Fruit fly (Drosophila melanogaster) whole organism, embryonic: ENCODE data around the gene Evi5.

Experiments used
- Asciz ChIP-seq: fragments of 200-800 bp; sonication (Bioruptor generic); optimal IDR thresholded peaks from 2 replicates; lab custom pipeline; 2017; ENCODE audit warnings: missing biosample characterization, mild to moderate bottlenecking, missing genetic modification characterization, missing genetic modification reagents
- Atf3 ChIP-seq: fragments of 200-800 bp; sonication (Bioruptor generic); optimal IDR thresholded peaks from 3 replicates; lab custom pipeline; 2016; ENCODE audit warnings: missing biosample characterization, missing genetic modification characterization
- Awh ChIP-seq: fragments of 200-800 bp; sonication (Bioruptor generic); IDR thresholded peaks from 2 replicates; pipeline ENCODE4, ENCODE4 v1.3.6; 2022; ENCODE audit warnings: missing biosample characterization, missing genetic modification characterization
- C15 ChIP-seq: fragments of 200-800 bp; sonication (Bioruptor generic); IDR thresholded peaks from 3 replicates; pipeline ENCODE4 v1.3.6; 2022; ENCODE audit warnings: missing biosample characterization, missing genetic modification characterization
- CG10267 ChIP-seq: fragments of 200-800 bp; sonication (Bioruptor generic); optimal IDR thresholded peaks from 2 replicates; lab custom pipeline; 2018; ENCODE audit warnings: missing biosample characterization, mild to moderate bottlenecking, missing genetic modification characterization, moderate library complexity
- CG10274 ChIP-seq: fragments of 200-800 bp; sonication (Bioruptor generic); optimal IDR thresholded peaks from 3 replicates; lab custom pipeline; 2017; ENCODE audit warnings: missing biosample characterization, mild to moderate bottlenecking, missing genetic modification characterization
- CG10543 ChIP-seq: fragments of 200-800 bp; sonication (Bioruptor generic); optimal IDR thresholded peaks from 3 replicates; lab custom pipeline; 2017; ENCODE audit warnings: missing biosample characterization, mild to moderate bottlenecking, missing genetic modification characterization, moderate library complexity
- CG10565 ChIP-seq: fragments of 200-800 bp; sonication (Bioruptor generic); optimal IDR thresholded peaks from 3 replicates; lab custom pipeline; 2016; ENCODE audit warnings: missing biosample characterization, mild to moderate bottlenecking, missing genetic modification characterization
- CG11093 ChIP-seq: fragments of 200-800 bp; sonication (Bioruptor generic); IDR thresholded peaks from 3 replicates; pipeline ENCODE4 v1.3.6; 2022; ENCODE audit warnings: missing biosample characterization, missing genetic modification characterization
- CG11247 ChIP-seq: fragments of 200-800 bp; sonication (Bioruptor generic); IDR thresholded peaks from 2 replicates; pipeline ENCODE4 v1.3.6; 2022; ENCODE audit warnings: missing biosample characterization, missing genetic modification characterization
- CG14965 ChIP-seq: fragments of 200-800 bp; sonication (Bioruptor generic); optimal IDR thresholded peaks from 2 replicates; lab custom pipeline; 2016; ENCODE audit warnings: missing biosample characterization, missing genetic modification characterization, borderline replicate concordance
- CG2712 ChIP-seq: fragments of 200-800 bp; optimal IDR thresholded peaks from 3 replicates; lab custom pipeline; 2019; ENCODE audit warnings: missing biosample characterization, mild to moderate bottlenecking, missing genetic modification characterization, moderate library complexity
- CG2875 ChIP-seq: fragments of 200-800 bp; sonication (Bioruptor generic); optimal IDR thresholded peaks from 2 replicates; lab custom pipeline; 2017; ENCODE audit warnings: missing biosample characterization, mild to moderate bottlenecking, missing genetic modification characterization, missing genetic modification reagents
- CG2889 ChIP-seq: fragments of 200-800 bp; sonication (Bioruptor generic); IDR thresholded peaks from 3 replicates; pipeline ENCODE4 v1.3.6; 2022; ENCODE audit warnings: missing biosample characterization, missing genetic modification characterization
- CG32532 ChIP-seq: fragments of 200-800 bp; sonication (Bioruptor generic); IDR thresholded peaks from 2 replicates; pipeline ENCODE4 v1.3.6; 2022; ENCODE audit warnings: missing biosample characterization, missing genetic modification characterization
- CG3407 ChIP-seq: fragments of 200-800 bp; sonication (Bioruptor generic); optimal IDR thresholded peaks from 2 replicates; lab custom pipeline; 2018; ENCODE audit warnings: missing biosample characterization, mild to moderate bottlenecking, missing genetic modification characterization
- CG5953 ChIP-seq: fragments of 200-800 bp; sonication (Bioruptor generic); IDR thresholded peaks from 2 replicates; pipeline ENCODE4 v1.3.6; 2022; ENCODE audit warnings: missing biosample characterization, missing genetic modification characterization
- CG7271 ChIP-seq: fragments of 200-800 bp; sonication (Bioruptor generic); optimal IDR thresholded peaks from 2 replicates; lab custom pipeline; 2018; ENCODE audit warnings: missing biosample characterization, mild to moderate bottlenecking, missing genetic modification characterization, moderate library complexity
- CG8944 ChIP-seq: fragments of 200-800 bp; sonication (Bioruptor generic); optimal IDR thresholded peaks from 3 replicates; lab custom pipeline; 2016; ENCODE audit warnings: missing biosample characterization, missing genetic modification characterization
- CG9727 ChIP-seq: fragments of 200-800 bp; sonication (Bioruptor generic); optimal IDR thresholded peaks from 3 replicates; lab custom pipeline; 2017; ENCODE audit warnings: missing biosample characterization, mild to moderate bottlenecking, missing genetic modification characterization
- CG9817 ChIP-seq: fragments of 200-800 bp; sonication (Bioruptor generic); optimal IDR thresholded peaks from 2 replicates; lab custom pipeline; 2018; ENCODE audit warnings: missing biosample characterization, mild to moderate bottlenecking, missing genetic modification characterization, moderate library complexity
- CkIIα-i1 ChIP-seq: fragments of 200-800 bp; sonication (Bioruptor generic); IDR thresholded peaks from 2 replicates; pipeline ENCODE4 v1.3.6; 2022; ENCODE audit warnings: missing biosample characterization, missing genetic modification characterization
- CoRest ChIP-seq: fragments of 200-800 bp; sonication (Bioruptor generic); optimal IDR thresholded peaks from 3 replicates; lab custom pipeline; 2018; ENCODE audit warnings: missing biosample characterization, mild to moderate bottlenecking, missing genetic modification characterization, moderate library complexity
- Deaf1 ChIP-seq: fragments of 200-800 bp; optimal IDR thresholded peaks from 3 replicates; lab custom pipeline; 2019; ENCODE audit warnings: missing biosample characterization, mild to moderate bottlenecking, missing genetic modification characterization, moderate library complexity
- Dfd ChIP-seq, 2 experiments: fragments of >200 bp; optimal IDR thresholded peaks; 2 replicates each; lab custom pipeline; 2017; ENCODE audit warnings: missing biosample characterization in 2 of 2, missing genetic modification characterization in 2 of 2
- Dp ChIP-seq: fragments of 200-800 bp; sonication (Bioruptor generic); optimal IDR thresholded peaks from 2 replicates; lab custom pipeline; 2018; ENCODE audit warnings: missing biosample characterization, mild to moderate bottlenecking, missing genetic modification characterization, moderate library complexity
- Fer2 ChIP-seq: fragments of 200-800 bp; sonication (Bioruptor generic); optimal IDR thresholded peaks from 2 replicates; lab custom pipeline; 2018; ENCODE audit warnings: missing biosample characterization, mild to moderate bottlenecking, missing genetic modification characterization, moderate library complexity
- Hr3 ChIP-seq: fragments of 200-800 bp; sonication (Bioruptor generic); optimal IDR thresholded peaks from 3 replicates; lab custom pipeline; 2016; ENCODE audit warnings: missing biosample characterization, missing genetic modification characterization
- PHDP ChIP-seq: fragments of 200-800 bp; sonication (Bioruptor generic); optimal IDR thresholded peaks from 3 replicates; lab custom pipeline; 2018; ENCODE audit warnings: missing biosample characterization, mild to moderate bottlenecking, missing genetic modification characterization, moderate library complexity
- Sox102F ChIP-seq: fragments of 200-800 bp; sonication (Bioruptor generic); optimal IDR thresholded peaks from 2 replicates; lab custom pipeline; 2018; ENCODE audit warnings: missing biosample characterization, mild to moderate bottlenecking, missing genetic modification characterization, moderate library complexity
- Spps ChIP-seq: fragments of 200-800 bp; sonication (Bioruptor generic); optimal IDR thresholded peaks from 2 replicates; lab custom pipeline; 2018; ENCODE audit warnings: missing biosample characterization, mild to moderate bottlenecking, missing genetic modification characterization
- abd-A ChIP-seq: fragments of 200-800 bp; sonication (Bioruptor generic); optimal IDR thresholded peaks from 3 replicates; lab custom pipeline; 2019; ENCODE audit warnings: missing biosample characterization, mild to moderate bottlenecking, missing genetic modification characterization, moderate library complexity
- br ChIP-seq: fragments of >200 bp; optimal IDR thresholded peaks from 2 replicates; lab custom pipeline; 2017
- btn ChIP-seq: fragments of 200-800 bp; sonication (Bioruptor generic); optimal IDR thresholded peaks from 2 replicates; lab custom pipeline; 2016; ENCODE audit warnings: missing biosample characterization, missing genetic modification characterization
- chinmo ChIP-seq: fragments of 200-800 bp; sonication (Bioruptor generic); IDR thresholded peaks from 4 replicates; pipeline ENCODE4 v1.3.6; 2022; ENCODE audit warnings: missing biosample characterization, missing genetic modification characterization; ENCODE audit not compliant: partially characterized antibody
- croc ChIP-seq: fragments of 200-800 bp; sonication (Bioruptor generic); conservative IDR thresholded peaks from 3 replicates; pipeline ENCODE4 v1.3.6; 2022; ENCODE audit warnings: missing biosample characterization, missing genetic modification characterization
- danr ChIP-seq: fragments of 200-800 bp; sonication (Bioruptor generic); IDR thresholded peaks from 2 replicates; pipeline ENCODE4 v1.3.6; 2022; ENCODE audit warnings: missing biosample characterization, missing genetic modification characterization
- ewg ChIP-seq: fragments of 200-800 bp; sonication (Bioruptor generic); optimal IDR thresholded peaks from 3 replicates; lab custom pipeline; 2017; ENCODE audit warnings: mild to moderate bottlenecking, missing biosample characterization, missing genetic modification reagents, missing genetic modification characterization
- fru ChIP-seq: fragments of >200 bp; optimal IDR thresholded peaks from 2 replicates; lab custom pipeline; 2017
- h ChIP-seq: fragments of >200 bp; optimal IDR thresholded peaks from 2 replicates; lab custom pipeline; 2017
- ham ChIP-seq: fragments of 200-800 bp; sonication (Bioruptor generic); IDR thresholded peaks from 2 replicates; pipeline ENCODE4 v1.3.6; 2022; ENCODE audit warnings: missing biosample characterization, missing genetic modification characterization
- lab ChIP-seq: fragments of 200-800 bp; sonication (Bioruptor generic); optimal IDR thresholded peaks from 3 replicates; lab custom pipeline; 2017; ENCODE audit warnings: missing biosample characterization, missing genetic modification characterization, mild to moderate bottlenecking, moderate library complexity, missing genetic modification reagents
- mirr ChIP-seq: fragments of 200-800 bp; sonication (Bioruptor generic); optimal IDR thresholded peaks from 3 replicates; lab custom pipeline; 2018; ENCODE audit warnings: missing biosample characterization, mild to moderate bottlenecking, missing genetic modification characterization
- nerfin-2 ChIP-seq: fragments of 200-800 bp; sonication (Bioruptor generic); IDR thresholded peaks from 2 replicates; pipeline ENCODE4 v1.3.6; 2022; ENCODE audit warnings: missing biosample characterization, missing genetic modification characterization; ENCODE audit not compliant: partially characterized antibody
- nmo ChIP-seq: fragments of 200-800 bp; sonication (Bioruptor generic); optimal IDR thresholded peaks from 2 replicates; lab custom pipeline; 2018; ENCODE audit warnings: missing biosample characterization, mild to moderate bottlenecking, missing genetic modification characterization, moderate library complexity
- pan ChIP-seq, 4 experiments: fragments of >200 bp in 3 of 4; fragments of 200-800 bp in 1 of 4; sonication (Bioruptor generic) in 1 of 4; optimal IDR thresholded peaks in 3 of 4; IDR thresholded peaks in 1 of 4; 2 replicates each; pipeline versions ENCODE4 v1.3.6 to Lab custom; 2017 to 2022; ENCODE audit warnings: missing biosample characterization in 2 of 4, missing genetic modification characterization in 2 of 4, mixed read lengths in 1 of 4
- pzg ChIP-seq: fragments of 200-800 bp; sonication (Bioruptor generic); optimal IDR thresholded peaks from 3 replicates; lab custom pipeline; 2018; ENCODE audit warnings: missing biosample characterization, mild to moderate bottlenecking, missing genetic modification characterization, moderate library complexity
- sima ChIP-seq: fragments of 200-800 bp; sonication (Bioruptor generic); optimal IDR thresholded peaks from 2 replicates; lab custom pipeline; 2016; ENCODE audit warnings: missing biosample characterization, missing genetic modification characterization
- stwl ChIP-seq: fragments of 200-800 bp; sonication (Bioruptor generic); optimal IDR thresholded peaks from 3 replicates; lab custom pipeline; 2018; ENCODE audit warnings: missing biosample characterization, mild to moderate bottlenecking, missing genetic modification characterization, moderate library complexity
- trem ChIP-seq: fragments of 200-800 bp; optimal IDR thresholded peaks from 3 replicates; lab custom pipeline; 2019; ENCODE audit warnings: missing biosample characterization, mild to moderate bottlenecking, missing genetic modification characterization, moderate library complexity

Gene Evi5

dm6 chrX:11423277-11423717 is 30.9 kb downstream of the Evi5 start (continued):
- TF ChIP-seq Atf3 (GFP tag; lab: Kevin White, UChicago) = peak; percentile 74
- peak; percentile 86; the same call in 3 of the 4 replicates for TF ChIP-seq chinmo (GFP tag; lab: Robert Waterston, UW)
- TF ChIP-seq croc (GFP tag; lab: Robert Waterston, UW) = peak; percentile 41; the same call in 1 of the 3 replicates
- TF ChIP-seq CG10274 = peak; percentile 81
- TF ChIP-seq Dp (GFP tag; lab: Kevin White, UChicago) = no peak
- peak; percentile 64 for TF ChIP-seq CG3407 (GFP tag; lab: Kevin White, UChicago)
- TF ChIP-seq lab (GFP tag; lab: Kevin White, UChicago) = peak; percentile 95
- TF ChIP-seq abd-A (tag; lab: Kevin White, UChicago) = no peak
- TF ChIP-seq CG5953 (GFP tag; lab: Robert Waterston, UW) = peak; percentile 60; the same call in 1 of the 2 replicates
- TF ChIP-seq br (lab: Kevin White, UChicago) = no peak
- peak; percentile 85 for TF ChIP-seq CG9817
- peak; percentile 89 for TF ChIP-seq CG9727 (GFP tag; lab: Kevin White, UChicago)
- TF ChIP-seq CG10267 (tag; lab: Kevin White, UChicago) = peak; percentile 73
- TF ChIP-seq sima (GFP tag; lab: Kevin White, UChicago) = peak; percentile 78
- peak; percentile 47 for TF ChIP-seq CG14965 (GFP tag; lab: Kevin White, UChicago)
- peak; percentile 92 for TF ChIP-seq CG32532 (GFP tag; lab: Robert Waterston, UW)
- TF ChIP-seq CG2712 = peak; percentile 84
- peak; percentile 88 for TF ChIP-seq CG11247
- TF ChIP-seq stwl = no peak
- TF ChIP-seq CG11093 (GFP tag; lab: Robert Waterston, UW) = peak; percentile 78
- TF ChIP-seq nmo (GFP tag; lab: Kevin White, UChicago) = peak; percentile 87
- peak; percentile 53 for TF ChIP-seq trem (tag; lab: Kevin White, UChicago)
- peak; percentile 85 for TF ChIP-seq CG8944 (GFP tag; lab: Kevin White, UChicago)
- TF ChIP-seq CoRest (tag; lab: Kevin White, UChicago) = peak; percentile 90
- no peak for TF ChIP-seq nerfin-2 (GFP tag; lab: Robert Waterston, UW)
- TF ChIP-seq mirr (GFP tag; lab: Kevin White, UChicago) = peak; percentile 63
- peak; percentile 67 for TF ChIP-seq Deaf1
- TF ChIP-seq ham (GFP tag; lab: Robert Waterston, UW) = peak; percentile 58; the same call in 1 of the 2 replicates
- no peak for TF ChIP-seq h
- peak; percentile 91 for TF ChIP-seq Sox102F (GFP tag; lab: Kevin White, UChicago)
- TF ChIP-seq ewg (GFP tag; lab: Kevin White, UChicago) = peak; percentile 70
- TF ChIP-seq danr = peak; percentile 84
- no peak for TF ChIP-seq Dfd (GFP tag; optimal IDR thresholded peaks at IDR 0.05; lab: Kevin White, UChicago)
- TF ChIP-seq CG7271 (tag; lab: Kevin White, UChicago) = peak; percentile 18
- TF ChIP-seq pan (optimal IDR thresholded peaks at IDR 0.05; lab: Kevin White, UChicago) = no peak
- peak in 1 of 2 experiments; percentile 89 for TF ChIP-seq pan (GFP tag; optimal IDR thresholded peaks at IDR 0.05 in 1 of 2, IDR thresholded peaks at IDR 0.05 in 1 of 2)
- TF ChIP-seq CG10565 (GFP tag; lab: Kevin White, UChicago) = peak; percentile 48
- peak; percentile 82 for TF ChIP-seq Asciz (GFP tag; lab: Kevin White, UChicago)
- TF ChIP-seq btn = peak; percentile 79
- peak; percentile 76 for TF ChIP-seq CG10543 (GFP tag; lab: Kevin White, UChicago)
- no peak for TF ChIP-seq Spps (tag; lab: Kevin White, UChicago)
- peak; percentile 76 for TF ChIP-seq Awh (GFP tag; lab: Robert Waterston, UW)
- TF ChIP-seq CkIIα-i1 (GFP tag; lab: Robert Waterston, UW) = peak; percentile 40; the same call in 1 of the 2 replicates
- peak; percentile 73 for TF ChIP-seq Fer2 (tag; lab: Kevin White, UChicago)
- peak; percentile 86 for TF ChIP-seq CG2889 (GFP tag; lab: Robert Waterston, UW)
- TF ChIP-seq PHDP (tag; lab: Kevin White, UChicago) = peak; percentile 94
- TF ChIP-seq C15 (GFP tag; lab: Robert Waterston, UW) = peak; percentile 83
- peak; percentile 75 for TF ChIP-seq CG2875
- peak; percentile 9 for TF ChIP-seq pzg (GFP tag; lab: Kevin White, UChicago)
- no peak for TF ChIP-seq fru
- TF ChIP-seq Hr3 (GFP tag; lab: Kevin White, UChicago) = peak; percentile 82
